Worm (Caenorhabditis elegans) whole organism, L4 larva: Measurements from ENCODE around the gene srh-296.

Experiments
- F37D6.2 ChIP-seq: sonication (generic microtip); optimal IDR thresholded peaks from 2 replicates; lab custom pipeline; 2016; ENCODE audit warnings: mild to moderate bottlenecking, missing genetic modification characterization, missing compliant biosample characterization
- T20F7.1 ChIP-seq: fragments of 200-800 bp; sonication (Bioruptor generic); optimal IDR thresholded peaks from 2 replicates; lab custom pipeline; 2018; ENCODE audit warnings: mild to moderate bottlenecking, missing genetic modification characterization, missing compliant biosample characterization
- T26A8.4 ChIP-seq: fragments of 200-800 bp; sonication (Bioruptor generic); IDR thresholded peaks from 2 replicates; pipeline ENCODE4 v1.3.6; 2022; ENCODE audit warnings: missing genetic modification characterization, missing compliant biosample characterization
- Y5F2A.4 ChIP-seq: fragments of 200-800 bp; sonication (Bioruptor generic); optimal IDR thresholded peaks from 2 replicates; lab custom pipeline; 2018; ENCODE audit warnings: mild to moderate bottlenecking, missing genetic modification characterization, missing compliant biosample characterization
- aly-2 ChIP-seq: sonication (generic microtip); optimal IDR thresholded peaks from 2 replicates; lab custom pipeline; 2018; ENCODE audit warnings: missing biosample characterization, missing genetic modification characterization
- ama-1 ChIP-seq: fragments of 150-350 bp; optimal IDR thresholded peaks from 2 replicates; lab custom pipeline; 2014; ENCODE audit warnings: inconsistent platforms, mixed read lengths
- arid-1 ChIP-seq: fragments of 200-800 bp; sonication (Bioruptor generic); conservative IDR thresholded peaks from 2 replicates; pipeline ENCODE4 v1.3.6; 2022; ENCODE audit warnings: missing genetic modification reagents, missing genetic modification characterization, missing compliant biosample characterization
- ces-1 ChIP-seq: fragments of 150-350 bp; sonication (generic microtip); optimal IDR thresholded peaks from 4 replicates; lab custom pipeline; 2014; ENCODE audit warnings: missing biosample characterization, missing genetic modification reagents, missing genetic modification characterization
- cey-2 ChIP-seq: sonication (generic microtip); optimal IDR thresholded peaks from 3 replicates; lab custom pipeline; 2017; ENCODE audit warnings: missing genetic modification characterization, mild to moderate bottlenecking, missing compliant biosample characterization, antibody characterized with exemption, borderline replicate concordance; ENCODE audit not compliant: insufficient read depth
- ctbp-1 ChIP-seq: fragments of 200-800 bp; sonication (Bioruptor generic); IDR thresholded peaks from 2 replicates; pipeline ENCODE4 v1.3.6; 2022; ENCODE audit warnings: missing genetic modification reagents, missing genetic modification characterization, missing compliant biosample characterization
- daf-16 ChIP-seq, 3 experiments: sonication (generic microtip); optimal IDR thresholded peaks; 2 replicates each; lab custom pipeline; 2016 to 2017; ENCODE audit warnings: missing genetic modification characterization in 3 of 3, missing genetic modification reagents in 3 of 3, mild to moderate bottlenecking in 2 of 3, missing compliant biosample characterization in 2 of 3, missing biosample characterization in 1 of 3, moderate library complexity in 1 of 3
- daf-19 ChIP-seq: fragments of 200-800 bp; sonication (Bioruptor generic); conservative IDR thresholded peaks from 2 replicates; pipeline ENCODE4 v1.3.6; 2022; ENCODE audit warnings: missing genetic modification characterization, missing compliant biosample characterization
- dmd-9 ChIP-seq: fragments of 200-800 bp; sonication (Bioruptor generic); IDR thresholded peaks from 2 replicates; pipeline ENCODE4 v1.3.6; 2022; ENCODE audit warnings: missing genetic modification reagents, missing genetic modification characterization, missing compliant biosample characterization
- dpl-1 ChIP-seq: fragments of 150-350 bp; optimal IDR thresholded peaks from 2 replicates; lab custom pipeline; 2014; ENCODE audit warnings: missing biosample characterization, missing genetic modification reagents, missing genetic modification characterization
- dve-1 ChIP-seq: sonication (generic microtip); optimal IDR thresholded peaks from 2 replicates; lab custom pipeline; 2017; ENCODE audit warnings: antibody characterized with exemption, mild to moderate bottlenecking, missing genetic modification characterization, missing compliant biosample characterization; ENCODE audit not compliant: insufficient read depth
- egl-43 ChIP-seq: fragments of 200-800 bp; sonication (Bioruptor generic); IDR thresholded peaks from 2 replicates; pipeline ENCODE4 v1.3.6; 2022; ENCODE audit warnings: missing genetic modification reagents, missing genetic modification characterization, missing compliant biosample characterization
- fkh-10 ChIP-seq: fragments of 150-350 bp; optimal IDR thresholded peaks from 2 replicates; lab custom pipeline; 2014; ENCODE audit warnings: missing biosample characterization, missing genetic modification reagents, missing genetic modification characterization
- hif-1 ChIP-seq, 2 experiments: sonication (generic microtip); optimal IDR thresholded peaks; 2 replicates each; lab custom pipeline; 2016 to 2017; ENCODE audit warnings: missing compliant biosample characterization in 2 of 2, missing genetic modification characterization in 2 of 2, missing genetic modification reagents in 2 of 2, missing genotype in 2 of 2, mild to moderate bottlenecking in 1 of 2
- hlh-30 ChIP-seq: sonication (generic microtip); optimal IDR thresholded peaks from 2 replicates; lab custom pipeline; 2017; ENCODE audit warnings: antibody characterized with exemption, mild to moderate bottlenecking, missing genetic modification characterization, missing compliant biosample characterization; ENCODE audit not compliant: insufficient read depth
- jun-1 ChIP-seq: fragments of 150-350 bp; optimal IDR thresholded peaks from 2 replicates; lab custom pipeline; 2014; ENCODE audit warnings: missing biosample characterization, missing genetic modification reagents, missing genetic modification characterization
- lin-15B ChIP-seq: fragments of 150-350 bp; sonication (generic microtip); optimal IDR thresholded peaks from 3 replicates; lab custom pipeline; 2014; ENCODE audit warnings: missing biosample characterization, missing genetic modification characterization
- lin-29 ChIP-seq: fragments of 200-800 bp; sonication (Bioruptor generic); IDR thresholded peaks from 2 replicates; pipeline ENCODE4 v1.3.6; 2022; ENCODE audit warnings: missing genetic modification reagents, missing genetic modification characterization, missing compliant biosample characterization
- lin-38 ChIP-seq: fragments of 200-800 bp; sonication (Bioruptor generic); IDR thresholded peaks from 2 replicates; pipeline ENCODE4 v1.3.6; 2022; ENCODE audit warnings: missing genetic modification reagents, missing genetic modification characterization, missing compliant biosample characterization
- lir-3 ChIP-seq: sonication (generic microtip); optimal IDR thresholded peaks from 2 replicates; lab custom pipeline; 2016; ENCODE audit warnings: mild to moderate bottlenecking, missing genetic modification characterization, missing compliant biosample characterization
- lsy-2 ChIP-seq, 2 experiments: fragments of 150-350 bp in 1 of 2; sonication (generic microtip) in 1 of 2; optimal IDR thresholded peaks; 2 replicates each; lab custom pipeline; 2014 to 2017; ENCODE audit warnings: missing biosample characterization in 2 of 2, missing genetic modification characterization in 2 of 2
- madf-9 ChIP-seq: fragments of 200-800 bp; sonication (Bioruptor generic); conservative IDR thresholded peaks from 2 replicates; pipeline ENCODE4 v1.3.6; 2022; ENCODE audit warnings: missing genetic modification reagents, missing genetic modification characterization, missing compliant biosample characterization
- mes-2 ChIP-seq: sonication (generic microtip); optimal IDR thresholded peaks from 2 replicates; lab custom pipeline; 2016; ENCODE audit warnings: missing genotype, mild to moderate bottlenecking, missing genetic modification characterization, missing compliant biosample characterization; ENCODE audit not compliant: poor library complexity, severe bottlenecking
- nhr-111 ChIP-seq: fragments of 200-800 bp; sonication (Bioruptor generic); optimal IDR thresholded peaks from 2 replicates; lab custom pipeline; 2018; ENCODE audit warnings: mild to moderate bottlenecking, missing genetic modification characterization, missing compliant biosample characterization
- nhr-76 ChIP-seq: fragments of 150-350 bp; optimal IDR thresholded peaks from 2 replicates; lab custom pipeline; 2014; ENCODE audit warnings: missing biosample characterization, missing genetic modification characterization
- pha-4 ChIP-seq, 2 experiments: fragments of 150-350 bp in 1 of 2; fragments of 200-800 bp in 1 of 2; sonication (Bioruptor generic) in 1 of 2; IDR thresholded peaks in 1 of 2; optimal IDR thresholded peaks in 1 of 2; 2 replicates each; pipeline versions ENCODE4 v1.3.6 to Lab custom; 2014 to 2022; ENCODE audit warnings: missing genetic modification characterization in 2 of 2, missing genetic modification reagents in 2 of 2, missing biosample characterization in 1 of 2, missing compliant biosample characterization in 1 of 2
- pqm-1 ChIP-seq: sonication (generic microtip); optimal IDR thresholded peaks from 2 replicates; lab custom pipeline; 2017; ENCODE audit warnings: missing biosample characterization, missing genetic modification characterization
- skn-1 ChIP-seq: fragments of 150-350 bp; optimal IDR thresholded peaks from 2 replicates; lab custom pipeline; 2014; ENCODE audit warnings: missing biosample characterization, missing genetic modification characterization
- snpc-1.2 ChIP-seq: fragments of 200-800 bp; sonication (Bioruptor generic); IDR thresholded peaks from 2 replicates; pipeline ENCODE4 v1.3.6; 2022; ENCODE audit warnings: missing genetic modification reagents, missing genetic modification characterization, missing compliant biosample characterization
- spr-1 ChIP-seq: sonication (generic microtip); optimal IDR thresholded peaks from 2 replicates; lab custom pipeline; 2016; ENCODE audit warnings: mild to moderate bottlenecking, missing genetic modification characterization, missing compliant biosample characterization
- tag-97 ChIP-seq: fragments of 200-800 bp; sonication (Bioruptor generic); IDR thresholded peaks from 2 replicates; pipeline ENCODE4 v1.3.6; 2022; ENCODE audit warnings: missing genetic modification characterization, missing compliant biosample characterization
- zag-1 ChIP-seq: fragments of 150-350 bp; optimal IDR thresholded peaks from 2 replicates; lab custom pipeline; 2014; ENCODE audit warnings: missing biosample characterization, missing genetic modification characterization
- zfp-3 ChIP-seq: fragments of 200-800 bp; sonication (Bioruptor generic); conservative IDR thresholded peaks from 2 replicates; pipeline ENCODE4 v1.3.6; 2022; ENCODE audit warnings: missing genetic modification reagents, missing genetic modification characterization, missing compliant biosample characterization
- zip-11 ChIP-seq: fragments of 200-800 bp; sonication (Bioruptor generic); IDR thresholded peaks from 2 replicates; pipeline ENCODE4 v1.3.6; 2022; ENCODE audit warnings: missing genetic modification characterization, missing compliant biosample characterization
- ztf-7 ChIP-seq: fragments of 150-350 bp; optimal IDR thresholded peaks from 2 replicates; lab custom pipeline; 2014; ENCODE audit warnings: missing biosample characterization, missing genetic modification characterization

The srh-296 gene

DNA sequence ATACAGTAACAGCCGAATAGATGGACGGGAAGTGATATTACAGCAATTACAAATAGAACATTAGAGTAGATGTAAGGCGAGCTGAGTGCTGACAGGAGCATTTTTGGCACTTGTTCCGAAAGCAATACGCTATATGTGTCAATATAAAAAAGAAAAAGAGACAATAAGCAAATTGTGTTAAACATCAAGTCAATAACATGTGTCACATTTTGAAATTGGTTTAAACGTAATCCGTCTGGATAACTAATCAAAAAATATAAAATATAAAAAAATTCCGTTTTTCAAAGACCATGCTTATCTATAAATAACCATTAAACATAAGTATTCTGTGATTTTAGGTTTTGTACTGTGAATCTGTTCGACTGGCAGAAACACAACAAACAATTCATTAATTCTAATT lies 14.5 kb upstream of the srh-296 start, which contains the start of gene srh-288:
Gene srh-288, minus strand, starts transcription at position 101 of the 400 bp plus-strand sequence.
- TF ChIP-seq dpl-1, result no peak
- TF ChIP-seq hlh-30 (tag; lab: Kevin White, UChicago), result no peak
- TF ChIP-seq ctbp-1 (GFP tag; lab: Robert Waterston, UW), result no peak
- no peak for TF ChIP-seq zag-1 (tag; lab: Kevin White, UChicago)
- no peak for TF ChIP-seq egl-43 (GFP tag; lab: Robert Waterston, UW)
- TF ChIP-seq arid-1 (GFP tag; lab: Robert Waterston, UW), result no peak
- TF ChIP-seq spr-1, result no peak
- TF ChIP-seq zip-11 (GFP tag; lab: Robert Waterston, UW), result no peak
- no peak for TF ChIP-seq F37D6.2
- TF ChIP-seq ces-1 (GFP tag; lab: Kevin White, UChicago), result no peak

DNA sequence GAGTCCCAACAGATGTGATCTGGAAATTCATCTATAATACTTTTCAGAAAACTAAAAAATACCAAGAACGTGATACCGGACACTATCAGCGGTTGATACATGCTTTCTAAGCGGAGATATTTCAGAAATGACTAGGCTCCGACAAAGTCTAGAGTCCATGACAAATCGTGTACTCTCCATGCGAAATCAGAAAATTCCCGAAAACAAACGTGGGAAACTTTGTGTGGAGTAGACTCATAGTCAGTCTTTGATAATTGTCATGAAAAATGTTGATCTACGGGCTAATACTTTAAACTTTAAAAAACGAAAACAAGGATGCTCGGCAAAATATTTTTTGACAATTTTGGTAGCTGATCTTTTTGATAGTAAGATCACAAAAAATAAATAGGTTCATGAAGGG lies 11.4 kb upstream of the srh-296 start, which contains the start of gene srx-18:
Gene srx-18, minus strand, starts transcription at position 101 of the 400 bp plus-strand sequence.
- TF ChIP-seq pqm-1 (tag; lab: Kevin White, UChicago) (no peak), jun-1 (tag; lab: Kevin White, UChicago) (no peak), dve-1 (tag; lab: Kevin White, UChicago) (no peak), dpl-1 (no peak), tag-97 (GFP tag; lab: Robert Waterston, UW) (no peak), lin-29 (GFP tag; lab: Robert Waterston, UW) (no peak), ces-1 (GFP tag; lab: Kevin White, UChicago) (no peak), ctbp-1 (GFP tag; lab: Robert Waterston, UW) (no peak), skn-1 (tag; lab: Kevin White, UChicago) (no peak), hif-1 (tag; optimal IDR thresholded peaks at IDR 0.05; lab: Kevin White, UChicago) (no peak), nhr-76 (no peak), fkh-10 (GFP tag; lab: Kevin White, UChicago) (no peak), nhr-111 (GFP tag; lab: Kevin White, UChicago) (no peak), dmd-9 (GFP tag; lab: Robert Waterston, UW) (no peak), daf-19 (GFP tag; lab: Robert Waterston, UW) (no peak), T26A8.4 (GFP tag; lab: Robert Waterston, UW) (no peak), daf-16 (GFP tag; optimal IDR thresholded peaks at IDR 0.05; lab: Kevin White, UChicago) (no peak), daf-16 (tag; optimal IDR thresholded peaks at IDR 0.05; lab: Kevin White, UChicago) (no peak), T20F7.1 (GFP tag; lab: Kevin White, UChicago) (no peak), ztf-7 (tag; lab: Kevin White, UChicago) (no peak)

DNA sequence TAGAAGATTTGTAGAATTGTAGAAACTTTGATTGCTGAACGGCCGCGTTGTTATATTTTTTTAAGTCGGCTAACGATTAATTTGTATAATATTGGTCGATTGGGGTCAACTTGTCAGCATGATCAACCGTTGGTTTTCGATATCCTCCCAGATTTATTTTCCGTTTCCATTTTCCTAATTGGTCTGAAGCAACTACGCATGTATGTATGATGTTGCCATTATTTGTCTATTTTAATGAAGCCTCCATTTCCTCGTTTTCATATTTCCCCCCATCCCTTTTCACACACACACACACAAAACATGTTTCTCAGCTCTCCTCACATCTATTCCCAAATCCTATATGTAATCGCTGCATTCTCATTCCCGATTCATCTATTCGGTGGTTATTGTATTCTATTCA lies 9.6 kb upstream of the srh-296 start, which contains the start of gene srh-287:
Gene srh-287, plus strand, starts transcription at position 301 of the 400 bp plus-strand sequence.
- TF ChIP-seq daf-19 (GFP tag; lab: Robert Waterston, UW) (no peak), hlh-30 (tag; lab: Kevin White, UChicago) (no peak), ama-1 (lab: Kevin White, UChicago) (no peak), lir-3 (no peak), nhr-111 (GFP tag; lab: Kevin White, UChicago) (no peak), Y5F2A.4 (GFP tag; lab: Kevin White, UChicago) (no peak), lin-38 (GFP tag; lab: Robert Waterston, UW) (no peak), dpl-1 (no peak), lin-15B (tag; lab: Kevin White, UChicago) (no peak), egl-43 (GFP tag; lab: Robert Waterston, UW) (no peak), madf-9 (GFP tag; lab: Robert Waterston, UW) (no peak), snpc-1.2 (GFP tag; lab: Robert Waterston, UW) (no peak), pha-4 (GFP tag; IDR thresholded peaks at IDR 0.05; lab: Robert Waterston, UW) (no peak), pha-4 (tag; optimal IDR thresholded peaks at IDR 0.05; lab: Kevin White, UChicago) (no peak), mes-2 (tag; lab: Kevin White, UChicago) (no peak), aly-2 (no peak), zfp-3 (GFP tag; lab: Robert Waterston, UW) (no peak), lsy-2 (tag; optimal IDR thresholded peaks at IDR 0.05; lab: Kevin White, UChicago) (no peak), nhr-76 (no peak), cey-2 (tag; lab: Kevin White, UChicago) (no peak)
- TF ChIP-seq, all 104 proteins: peak for 0
